Fruit fly (Drosophila melanogaster) whole organism, adult: Measurements from ENCODE around the gene CG32161.

Experiments
- kay ChIP-seq: fragments of 200-800 bp; sonication (Bioruptor generic); peaks from one replicate; lab custom pipeline; 2016; ENCODE audit warnings: missing biosample characterization, missing genetic modification characterization, borderline replicate concordance
- toe ChIP-seq: fragments of 200-800 bp; sonication (Bioruptor generic); optimal IDR thresholded peaks from 2 replicates; lab custom pipeline; 2016; ENCODE audit warnings: missing biosample characterization, missing genetic modification characterization

- TF ChIP-seq kay (GFP tag; lab: Kevin White, UChicago), result no peak
- TF ChIP-seq toe (GFP tag; lab: Kevin White, UChicago), result no peak
Observed at dm6 chr3L:16813984-16814383, 32.0 kb upstream of the CG32161 start.
